Worm (Caenorhabditis elegans) whole organism, mixed stage, embryonic: ENCODE data around the gene F07B10.4.

Experiments used
- M03D4.4 ChIP-seq: sonication (generic microtip); optimal IDR thresholded peaks from 2 replicates; lab custom pipeline; 2017; ENCODE audit warnings: mild to moderate bottlenecking, missing genetic modification characterization, missing compliant biosample characterization
- bed-3 ChIP-seq: fragments of 200-800 bp; sonication (Bioruptor generic); optimal IDR thresholded peaks from 3 replicates; lab custom pipeline; 2018; ENCODE audit warnings: mild to moderate bottlenecking, missing genetic modification characterization, moderate library complexity, missing compliant biosample characterization
- blmp-1 ChIP-seq: fragments of 150-350 bp; optimal IDR thresholded peaks from 2 replicates; lab custom pipeline; 2014; ENCODE audit warnings: missing biosample characterization, missing genetic modification characterization
- ceh-43 ChIP-seq: fragments of 200-800 bp; sonication (Bioruptor generic); optimal IDR thresholded peaks from 2 replicates; lab custom pipeline; 2018; ENCODE audit warnings: mild to moderate bottlenecking, missing genetic modification characterization, moderate library complexity, missing compliant biosample characterization
- ceh-83 ChIP-seq: fragments of 200-800 bp; sonication (Bioruptor generic); optimal IDR thresholded peaks from 2 replicates; lab custom pipeline; 2018; ENCODE audit warnings: mild to moderate bottlenecking, missing genetic modification characterization, missing compliant biosample characterization
- ces-1 ChIP-seq: fragments of 150-350 bp; optimal IDR thresholded peaks from 2 replicates; lab custom pipeline; 2014; ENCODE audit warnings: missing biosample characterization, missing genetic modification reagents, missing genetic modification characterization
- cnd-1 ChIP-seq: fragments of 200-800 bp; sonication (Bioruptor generic); optimal IDR thresholded peaks from 2 replicates; lab custom pipeline; 2018; ENCODE audit warnings: mild to moderate bottlenecking, missing genetic modification characterization, missing compliant biosample characterization
- drap-1 ChIP-seq: fragments of 200-800 bp; sonication (Bioruptor generic); optimal IDR thresholded peaks from 3 replicates; lab custom pipeline; 2018; ENCODE audit warnings: mild to moderate bottlenecking, missing genetic modification characterization, missing compliant biosample characterization
- elt-1 ChIP-seq: sonication (generic microtip); optimal IDR thresholded peaks from 2 replicates; lab custom pipeline; 2017; ENCODE audit warnings: missing genetic modification characterization, mild to moderate bottlenecking, missing compliant biosample characterization, antibody characterized with exemption, moderate library complexity, borderline replicate concordance; ENCODE audit not compliant: insufficient read depth
- elt-3 ChIP-seq: fragments of 150-350 bp; optimal IDR thresholded peaks from 2 replicates; lab custom pipeline; 2014; ENCODE audit warnings: missing biosample characterization, missing genetic modification characterization
- flh-1 ChIP-seq: fragments of 200-800 bp; sonication (Bioruptor generic); optimal IDR thresholded peaks from 2 replicates; lab custom pipeline; 2018; ENCODE audit warnings: mild to moderate bottlenecking, missing genetic modification characterization, moderate library complexity, missing compliant biosample characterization
- ham-2 ChIP-seq: fragments of 200-800 bp; sonication (Bioruptor generic); optimal IDR thresholded peaks from 2 replicates; lab custom pipeline; 2018; ENCODE audit warnings: mild to moderate bottlenecking, missing genetic modification characterization, missing compliant biosample characterization
- hlh-1 ChIP-seq: fragments of 150-350 bp; optimal IDR thresholded peaks from 2 replicates; lab custom pipeline; 2014; ENCODE audit warnings: missing biosample characterization, missing genetic modification reagents, missing genetic modification characterization
- lin-13 ChIP-seq: fragments of 150-350 bp; optimal IDR thresholded peaks from 2 replicates; lab custom pipeline; 2014; ENCODE audit warnings: missing biosample characterization, missing genetic modification characterization
- lin-32 ChIP-seq: fragments of 200-800 bp; sonication (Bioruptor generic); optimal IDR thresholded peaks from 2 replicates; lab custom pipeline; 2018; ENCODE audit warnings: mild to moderate bottlenecking, missing genetic modification characterization, missing compliant biosample characterization
- lsy-2 ChIP-seq: fragments of 150-350 bp; optimal IDR thresholded peaks from 2 replicates; lab custom pipeline; 2014; ENCODE audit warnings: missing biosample characterization, missing genetic modification characterization
- mab-5 ChIP-seq: fragments of 150-350 bp; optimal IDR thresholded peaks from 2 replicates; lab custom pipeline; 2014; ENCODE audit warnings: missing biosample characterization, missing genetic modification characterization
- mls-2 ChIP-seq: sonication (generic microtip); optimal IDR thresholded peaks from 2 replicates; lab custom pipeline; 2016; ENCODE audit warnings: mild to moderate bottlenecking, missing genetic modification characterization, moderate library complexity, missing compliant biosample characterization
- nhr-12 ChIP-seq: fragments of 150-350 bp; optimal IDR thresholded peaks from 2 replicates; lab custom pipeline; 2014; ENCODE audit warnings: missing biosample characterization, missing genetic modification characterization
- nhr-2 ChIP-seq: fragments of 150-350 bp; optimal IDR thresholded peaks from 2 replicates; lab custom pipeline; 2014; ENCODE audit warnings: missing biosample characterization, missing genetic modification characterization
- nhr-237 ChIP-seq: fragments of 150-350 bp; optimal IDR thresholded peaks from 2 replicates; lab custom pipeline; 2014; ENCODE audit warnings: missing biosample characterization, missing genetic modification characterization
- nhr-28 ChIP-seq: fragments of 150-350 bp; optimal IDR thresholded peaks from 2 replicates; lab custom pipeline; 2014; ENCODE audit warnings: missing biosample characterization, missing genetic modification characterization
- pha-4 ChIP-seq: fragments of 150-350 bp; optimal IDR thresholded peaks from 2 replicates; lab custom pipeline; 2018; ENCODE audit warnings: missing biosample characterization, missing genetic modification reagents, missing genetic modification characterization
- sem-2 ChIP-seq: fragments of 200-800 bp; sonication (Bioruptor generic); optimal IDR thresholded peaks from 2 replicates; lab custom pipeline; 2018; ENCODE audit warnings: mild to moderate bottlenecking, missing genetic modification characterization, missing compliant biosample characterization
- snpc-4 ChIP-seq: fragments of 150-350 bp; optimal IDR thresholded peaks from 2 replicates; lab custom pipeline; 2014; ENCODE audit warnings: missing biosample characterization, missing genetic modification characterization
- sptf-1 ChIP-seq: sonication (generic microtip); optimal IDR thresholded peaks from 2 replicates; lab custom pipeline; 2017; ENCODE audit warnings: mild to moderate bottlenecking, missing genetic modification characterization, moderate library complexity, missing compliant biosample characterization
- tbx-8 ChIP-seq: fragments of 200-800 bp; sonication (Bioruptor generic); optimal IDR thresholded peaks from 2 replicates; lab custom pipeline; 2018; ENCODE audit warnings: mild to moderate bottlenecking, missing genetic modification characterization, moderate library complexity, missing compliant biosample characterization
- unc-120 ChIP-seq: sonication (generic microtip); optimal IDR thresholded peaks from 2 replicates; lab custom pipeline; 2017; ENCODE audit warnings: missing genetic modification characterization, missing compliant biosample characterization; ENCODE audit not compliant: poor library complexity, severe bottlenecking
- unc-39 ChIP-seq: fragments of 150-350 bp; optimal IDR thresholded peaks from 2 replicates; lab custom pipeline; 2014; ENCODE audit warnings: missing biosample characterization, missing genetic modification characterization
- unc-62 ChIP-seq: fragments of 150-350 bp; optimal IDR thresholded peaks from 2 replicates; lab custom pipeline; 2014; ENCODE audit warnings: missing biosample characterization, missing genetic modification reagents, missing genetic modification characterization
- zip-8 ChIP-seq: fragments of 150-350 bp; optimal IDR thresholded peaks from 2 replicates; lab custom pipeline; 2014; ENCODE audit warnings: missing biosample characterization, missing genetic modification characterization
- ztf-11 ChIP-seq: fragments of 150-350 bp; optimal IDR thresholded peaks from 2 replicates; lab custom pipeline; 2014; ENCODE audit warnings: missing biosample characterization, missing genetic modification characterization

F07B10.4 gene

DNA sequence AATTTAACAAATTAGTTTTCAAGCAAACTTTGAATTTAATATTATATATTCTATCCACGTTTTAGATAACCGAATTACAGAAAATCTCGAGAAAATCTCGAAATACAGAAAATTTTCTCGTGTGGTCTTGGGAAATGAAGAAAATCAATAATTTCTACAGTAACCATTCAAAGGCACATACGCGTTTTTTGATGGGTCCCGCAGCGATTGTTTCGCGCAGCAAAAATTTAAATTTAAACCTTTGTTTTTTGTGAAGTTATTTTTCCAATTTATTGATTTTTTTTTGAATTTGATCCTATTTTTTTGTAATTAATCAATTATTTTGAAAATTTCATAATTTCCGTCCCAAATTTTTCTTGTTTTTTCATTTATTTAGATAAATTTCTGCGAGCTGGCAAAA, 16.6 kb upstream of the F07B10.4 start:
- no peak for TF ChIP-seq lin-32
- no peak for TF ChIP-seq ceh-43 (GFP tag; lab: Kevin White, UChicago)
- no peak for TF ChIP-seq ces-1 (GFP tag; lab: Kevin White, UChicago)
- no peak for TF ChIP-seq zip-8 (tag; lab: Kevin White, UChicago)
- TF ChIP-seq M03D4.4 (tag; lab: Kevin White, UChicago) = no peak
- no peak for TF ChIP-seq nhr-12 (tag; lab: Kevin White, UChicago)

DNA sequence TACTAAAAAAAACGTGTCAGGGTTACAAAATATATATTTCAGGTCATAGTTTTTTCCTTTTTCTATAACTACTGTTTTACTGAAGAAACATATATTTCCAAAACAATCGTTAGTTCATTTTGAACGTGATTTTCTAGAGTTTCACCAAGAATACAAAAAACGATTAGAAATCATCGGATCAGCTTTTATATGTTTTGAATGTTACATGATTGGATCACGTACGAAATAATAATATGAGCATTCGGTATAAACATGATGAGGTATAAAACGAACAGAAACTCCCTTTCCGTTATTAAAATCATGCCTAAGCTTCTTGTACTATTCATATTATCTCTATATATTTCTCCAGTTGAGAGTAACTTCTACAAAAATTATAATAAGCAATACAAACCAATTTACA, 9.9 kb upstream of the F07B10.4 start, which contains the start of gene clec-223:
Gene clec-223 (plus strand): TSS at position 301 of the 400 bp plus-strand sequence.
- TF ChIP-seq ztf-11 = no peak
- no peak for TF ChIP-seq pha-4 (tag; lab: Kevin White, UChicago)
- TF ChIP-seq cnd-1 (tag; lab: Kevin White, UChicago) = no peak
- no peak for TF ChIP-seq flh-1 (GFP tag; lab: Kevin White, UChicago)
- TF ChIP-seq lin-32 = no peak
- TF ChIP-seq ces-1 (GFP tag; lab: Kevin White, UChicago) = no peak
- TF ChIP-seq mab-5 (tag; lab: Kevin White, UChicago) = no peak
- TF ChIP-seq sem-2 (GFP tag; lab: Kevin White, UChicago) = no peak
- no peak for TF ChIP-seq bed-3 (GFP tag; lab: Kevin White, UChicago)
- no peak for TF ChIP-seq zip-8 (tag; lab: Kevin White, UChicago)
- TF ChIP-seq blmp-1 (tag; lab: Kevin White, UChicago) = no peak
- TF ChIP-seq elt-1 (tag; lab: Kevin White, UChicago) = no peak
- no peak for TF ChIP-seq nhr-237
- TF ChIP-seq lsy-2 (tag; lab: Kevin White, UChicago) = no peak

DNA sequence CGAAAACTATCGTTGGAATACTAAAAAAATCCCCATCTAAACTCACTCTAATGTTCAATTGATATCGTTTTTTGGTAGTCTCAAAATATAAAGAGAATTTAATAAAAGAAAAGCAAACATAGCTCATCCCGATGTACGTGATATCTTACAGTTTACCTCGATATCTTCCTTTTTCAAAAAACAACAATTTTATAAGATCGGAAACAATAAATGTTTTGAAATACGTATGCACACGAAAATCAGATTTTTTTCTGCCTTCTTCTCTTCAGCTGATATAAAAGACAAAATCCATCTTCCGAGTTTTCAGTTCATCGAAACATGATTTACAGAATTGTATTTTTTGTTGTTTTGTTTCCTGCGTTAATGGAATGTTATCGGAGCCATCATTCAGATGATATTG, 8.1 kb upstream of the F07B10.4 start, which contains the start of gene clec-222:
Gene clec-222 (plus strand): TSS at position 301 of the 400 bp plus-strand sequence.
- TF ChIP-seq blmp-1 (tag; lab: Kevin White, UChicago) = no peak
- no peak for TF ChIP-seq zip-8 (tag; lab: Kevin White, UChicago)
- no peak for TF ChIP-seq mls-2 (tag; lab: Kevin White, UChicago)
- TF ChIP-seq sptf-1 (tag; lab: Kevin White, UChicago) = no peak
- TF ChIP-seq nhr-28 (tag; lab: Kevin White, UChicago) = no peak
- no peak for TF ChIP-seq ceh-43 (GFP tag; lab: Kevin White, UChicago)
- no peak for TF ChIP-seq unc-39

DNA sequence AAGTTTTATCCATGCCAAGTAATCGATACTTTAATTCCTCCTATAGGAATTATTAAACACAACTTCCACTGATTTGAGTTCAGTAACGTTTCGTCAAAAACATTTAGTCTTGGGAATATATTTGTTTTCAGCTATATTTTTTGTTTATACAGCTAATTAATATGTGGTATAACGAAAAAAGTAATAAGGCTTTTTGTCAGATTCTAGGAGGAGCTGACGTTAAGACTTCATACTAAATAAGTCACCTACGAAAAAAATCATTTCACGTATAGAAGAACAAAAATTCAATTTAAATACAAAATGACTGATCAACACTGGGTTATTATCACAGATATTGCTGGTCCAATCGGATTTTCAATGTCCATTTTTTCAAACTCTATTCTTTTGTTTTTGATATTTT, 5.9 kb upstream of the F07B10.4 start, which contains the start of gene str-115:
Gene str-115 (plus strand): TSS at position 301 of the 400 bp plus-strand sequence.
- no peak for TF ChIP-seq elt-3
- TF ChIP-seq elt-1 (tag; lab: Kevin White, UChicago) = no peak
- TF ChIP-seq M03D4.4 (tag; lab: Kevin White, UChicago) = no peak
- TF ChIP-seq nhr-28 (tag; lab: Kevin White, UChicago) = no peak
- no peak for TF ChIP-seq mab-5 (tag; lab: Kevin White, UChicago)
- TF ChIP-seq nhr-237 = no peak
- TF ChIP-seq blmp-1 (tag; lab: Kevin White, UChicago) = no peak
- TF ChIP-seq nhr-12 (tag; lab: Kevin White, UChicago) = no peak
- no peak for TF ChIP-seq cnd-1 (tag; lab: Kevin White, UChicago)
- TF ChIP-seq lsy-2 (tag; lab: Kevin White, UChicago) = no peak
- no peak for TF ChIP-seq hlh-1 (tag; lab: Kevin White, UChicago)
- TF ChIP-seq tbx-8 = no peak
- TF ChIP-seq snpc-4 (tag; lab: Kevin White, UChicago) = no peak
- no peak for TF ChIP-seq drap-1 (GFP tag; lab: Kevin White, UChicago)
- no peak for TF ChIP-seq ceh-43 (GFP tag; lab: Kevin White, UChicago)
- no peak for TF ChIP-seq nhr-2 (tag; lab: Kevin White, UChicago)
- no peak for TF ChIP-seq unc-120 (tag; lab: Kevin White, UChicago)
- no peak for TF ChIP-seq unc-39

DNA sequence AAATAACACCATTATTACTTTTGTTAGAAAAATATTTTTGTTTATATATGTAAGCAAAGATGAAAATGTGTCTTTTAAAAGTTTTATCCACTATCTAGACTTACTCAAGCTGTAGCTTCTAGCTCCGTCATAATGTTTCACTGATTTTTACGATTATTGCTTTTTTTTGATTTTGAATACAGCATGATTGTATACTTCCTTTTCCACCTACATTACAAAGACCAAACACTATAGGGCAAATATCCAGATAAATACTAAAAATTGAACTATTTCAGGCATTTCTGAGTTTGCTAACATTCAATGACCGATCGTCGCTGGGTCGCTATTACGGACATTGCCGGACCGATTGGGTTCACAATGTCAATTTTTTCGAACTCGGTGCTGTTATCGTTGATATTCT, 3.8 kb upstream of the F07B10.4 start, which contains the start of gene str-116:
Gene str-116 (plus strand): TSS at position 301 of the 400 bp plus-strand sequence.
- TF ChIP-seq ceh-43 (GFP tag; lab: Kevin White, UChicago) = no peak
- TF ChIP-seq nhr-28 (tag; lab: Kevin White, UChicago) = no peak
- no peak for TF ChIP-seq ham-2 (GFP tag; lab: Kevin White, UChicago)
- TF ChIP-seq cnd-1 (tag; lab: Kevin White, UChicago) = no peak
- TF ChIP-seq ces-1 (GFP tag; lab: Kevin White, UChicago) = no peak
- TF ChIP-seq lin-13 (tag; lab: Kevin White, UChicago) = no peak
- no peak for TF ChIP-seq sptf-1 (tag; lab: Kevin White, UChicago)
- TF ChIP-seq unc-62 = no peak
- no peak for TF ChIP-seq ceh-83
- no peak for TF ChIP-seq tbx-8
- no peak for TF ChIP-seq ztf-11
